Worm (Caenorhabditis elegans) whole organism, early embryonic: Measurements from ENCODE around the gene Y67D8C.9.

Experiments used
- B0310.2 ChIP-seq: sonication (generic microtip); optimal IDR thresholded peaks from 2 replicates; lab custom pipeline; 2016; ENCODE audit warnings: mild to moderate bottlenecking, missing genetic modification characterization, missing compliant biosample characterization
- F13C5.2 ChIP-seq: sonication (generic microtip); optimal IDR thresholded peaks from 2 replicates; lab custom pipeline; 2017; ENCODE audit warnings: mild to moderate bottlenecking, missing genetic modification characterization, inconsistent platforms, missing compliant biosample characterization
- aly-1 ChIP-seq: sonication (generic microtip); optimal IDR thresholded peaks from 2 replicates; lab custom pipeline; 2016; ENCODE audit warnings: missing genetic modification characterization, missing compliant biosample characterization
- ama-1 ChIP-seq: fragments of 150-350 bp; optimal IDR thresholded peaks from 2 replicates; lab custom pipeline; 2014
- ceh-13 ChIP-seq: fragments of 200-800 bp; sonication (Bioruptor generic); optimal IDR thresholded peaks from 2 replicates; lab custom pipeline; 2018; ENCODE audit warnings: mild to moderate bottlenecking, missing genetic modification characterization, missing compliant biosample characterization
- ceh-36 ChIP-seq: sonication (generic microtip); optimal IDR thresholded peaks from 2 replicates; lab custom pipeline; 2016; ENCODE audit warnings: missing genetic modification characterization, inconsistent platforms, missing compliant biosample characterization
- ets-7 ChIP-seq: sonication (generic microtip); optimal IDR thresholded peaks from 2 replicates; lab custom pipeline; 2016; ENCODE audit warnings: missing genotype, missing genetic modification characterization, missing compliant biosample characterization
- flt-1 ChIP-seq: fragments of 200-800 bp; sonication (Bioruptor generic); IDR thresholded peaks from 2 replicates; pipeline ENCODE4 v1.3.6; 2022; ENCODE audit warnings: missing genetic modification characterization, missing compliant biosample characterization
- hmbx-1 ChIP-seq: sonication (generic microtip); optimal IDR thresholded peaks from 2 replicates; lab custom pipeline; 2016; ENCODE audit warnings: mild to moderate bottlenecking, missing genetic modification characterization, missing compliant biosample characterization
- hmg-4 ChIP-seq: fragments of 200-800 bp; sonication (Bioruptor generic); optimal IDR thresholded peaks from 2 replicates; lab custom pipeline; 2018; ENCODE audit warnings: mild to moderate bottlenecking, missing genetic modification characterization, missing compliant biosample characterization
- hnd-1 ChIP-seq: sonication (generic microtip); optimal IDR thresholded peaks from 2 replicates; lab custom pipeline; 2016; ENCODE audit warnings: missing genetic modification characterization, missing compliant biosample characterization
- pes-1 ChIP-seq: fragments of 200-800 bp; sonication (Bioruptor generic); IDR thresholded peaks from 2 replicates; pipeline ENCODE4 v1.3.6; 2022; ENCODE audit warnings: missing genetic modification reagents, missing genetic modification characterization, missing compliant biosample characterization
- scrt-1 ChIP-seq: fragments of 200-800 bp; sonication (Bioruptor generic); IDR thresholded peaks from 2 replicates; pipeline ENCODE4 v1.3.6; 2022; ENCODE audit warnings: missing genetic modification characterization, missing compliant biosample characterization
- sea-1 ChIP-seq: fragments of 200-800 bp; sonication (Bioruptor generic); conservative IDR thresholded peaks from 2 replicates; pipeline ENCODE4 v1.3.6; 2022; ENCODE audit warnings: missing genetic modification characterization, missing compliant biosample characterization
- tbx-11 ChIP-seq: fragments of 200-800 bp; sonication (Bioruptor generic); IDR thresholded peaks from 2 replicates; pipeline ENCODE4 v1.3.6; 2022; ENCODE audit warnings: missing genetic modification characterization, missing compliant biosample characterization
- tbx-37 ChIP-seq: fragments of 200-800 bp; sonication (Bioruptor generic); conservative IDR thresholded peaks from 2 replicates; pipeline ENCODE4 v1.3.6; 2022; ENCODE audit warnings: missing genetic modification reagents, missing genetic modification characterization, missing compliant biosample characterization
- tra-4 ChIP-seq: sonication (generic microtip); optimal IDR thresholded peaks from 2 replicates; lab custom pipeline; 2017; ENCODE audit warnings: missing genetic modification characterization, missing compliant biosample characterization

The Y67D8C.9 gene

DNA sequence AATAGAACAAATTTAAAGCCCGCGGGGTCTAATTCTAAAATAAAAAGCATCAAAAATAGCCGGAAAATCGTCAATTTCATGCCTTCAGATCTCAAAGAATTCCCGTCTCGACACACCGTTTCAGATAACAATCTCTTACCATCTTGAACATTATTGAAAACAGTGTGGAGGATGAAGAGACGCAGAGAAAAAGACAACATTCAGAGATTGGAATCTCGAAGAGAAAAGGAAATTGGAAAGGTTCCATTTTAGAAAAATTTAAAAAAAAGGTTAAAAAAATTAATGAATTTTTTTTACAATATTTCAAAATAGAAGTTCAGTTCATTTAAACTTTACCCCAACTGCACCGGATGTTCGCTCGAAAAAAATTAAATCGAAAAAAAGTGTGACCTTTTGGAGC is 10.3 kb upstream of the Y67D8C.9 start:
- TF ChIP-seq sea-1 (GFP tag; lab: Robert Waterston, UW): no peak
- no peak for TF ChIP-seq pes-1 (GFP tag; lab: Robert Waterston, UW)
- no peak for TF ChIP-seq ets-7 (tag; lab: Kevin White, UChicago)
- TF ChIP-seq tbx-11 (GFP tag; lab: Robert Waterston, UW): no peak
- TF ChIP-seq tbx-37: no peak
- no peak for TF ChIP-seq tra-4 (tag; lab: Kevin White, UChicago)
- TF ChIP-seq hmbx-1 (tag; lab: Kevin White, UChicago): no peak
- no peak for TF ChIP-seq aly-1 (tag; lab: Kevin White, UChicago)
- TF ChIP-seq hmg-4: no peak
- no peak for TF ChIP-seq hnd-1
- no peak for TF ChIP-seq ceh-13 (GFP tag; lab: Kevin White, UChicago)
- TF ChIP-seq flt-1: no peak
- no peak for TF ChIP-seq F13C5.2 (tag; lab: Kevin White, UChicago)

DNA sequence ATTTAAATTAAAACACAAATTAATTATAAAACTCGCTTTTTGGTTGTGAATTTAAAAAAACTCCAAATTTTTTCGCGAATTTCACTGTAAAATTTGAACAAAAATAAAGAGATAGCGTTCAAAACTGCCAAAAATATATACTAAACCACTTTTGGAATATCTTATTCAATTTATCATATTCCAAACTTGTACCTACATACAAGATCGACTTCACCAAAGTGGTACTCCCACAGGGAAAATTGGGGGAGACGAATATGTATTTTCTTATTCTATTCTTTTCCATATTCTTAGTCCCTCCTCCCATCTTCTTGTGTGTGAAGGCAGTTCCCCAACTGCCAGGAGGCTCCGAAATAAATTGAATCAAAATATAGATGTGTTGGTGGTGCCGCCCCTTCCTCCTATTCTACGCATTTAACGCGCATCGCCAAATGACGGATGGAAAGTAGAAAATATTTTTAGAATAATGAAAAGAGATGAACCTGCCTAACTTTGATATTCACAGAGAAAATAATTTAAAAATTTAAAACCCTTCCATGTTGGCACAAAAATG is 9.3 kb upstream of the Y67D8C.9 start:
- TF ChIP-seq ama-1 (lab: Kevin White, UChicago): no peak
- no peak for TF ChIP-seq ceh-36
- TF ChIP-seq hnd-1: no peak
- TF ChIP-seq pes-1 (GFP tag; lab: Robert Waterston, UW): no peak
- no peak for TF ChIP-seq aly-1 (tag; lab: Kevin White, UChicago)
- no peak for TF ChIP-seq scrt-1
- TF ChIP-seq hmg-4: no peak
- no peak for TF ChIP-seq hmbx-1 (tag; lab: Kevin White, UChicago)
- no peak for TF ChIP-seq tra-4 (tag; lab: Kevin White, UChicago)
- TF ChIP-seq ets-7 (tag; lab: Kevin White, UChicago): no peak
- no peak for TF ChIP-seq B0310.2 (tag; lab: Kevin White, UChicago)
- no peak for TF ChIP-seq sea-1 (GFP tag; lab: Robert Waterston, UW)
- no peak for TF ChIP-seq flt-1
- TF ChIP-seq ceh-13 (GFP tag; lab: Kevin White, UChicago): no peak
- TF ChIP-seq tbx-37: no peak
- TF ChIP-seq tbx-11 (GFP tag; lab: Robert Waterston, UW): no peak
- no peak for TF ChIP-seq F13C5.2 (tag; lab: Kevin White, UChicago)

DNA sequence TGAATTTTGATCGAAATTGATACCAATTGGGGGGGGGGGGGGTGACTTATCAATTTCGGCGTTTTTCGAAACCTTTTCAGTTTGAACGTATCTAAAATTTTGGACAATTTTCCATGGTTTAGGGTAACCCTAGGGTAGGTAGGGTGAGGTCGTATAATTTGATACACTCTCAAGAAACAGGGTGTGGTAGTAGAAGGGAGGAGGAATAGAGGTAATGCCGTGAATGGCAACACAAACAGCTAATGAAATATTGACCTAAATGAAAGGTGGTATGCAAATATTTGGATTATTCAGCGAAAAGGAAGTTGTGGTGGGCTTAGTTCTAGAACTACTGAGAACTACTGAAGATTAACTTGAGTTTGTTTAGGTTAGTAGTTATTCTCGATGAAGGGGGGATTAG is 6.3 kb upstream of the Y67D8C.9 start:
- TF ChIP-seq tra-4 (tag; lab: Kevin White, UChicago) (no peak), ets-7 (tag; lab: Kevin White, UChicago) (no peak), tbx-11 (GFP tag; lab: Robert Waterston, UW) (no peak), hnd-1 (no peak), pes-1 (GFP tag; lab: Robert Waterston, UW) (no peak), F13C5.2 (tag; lab: Kevin White, UChicago) (no peak), hmbx-1 (tag; lab: Kevin White, UChicago) (no peak), B0310.2 (tag; lab: Kevin White, UChicago) (no peak)

DNA sequence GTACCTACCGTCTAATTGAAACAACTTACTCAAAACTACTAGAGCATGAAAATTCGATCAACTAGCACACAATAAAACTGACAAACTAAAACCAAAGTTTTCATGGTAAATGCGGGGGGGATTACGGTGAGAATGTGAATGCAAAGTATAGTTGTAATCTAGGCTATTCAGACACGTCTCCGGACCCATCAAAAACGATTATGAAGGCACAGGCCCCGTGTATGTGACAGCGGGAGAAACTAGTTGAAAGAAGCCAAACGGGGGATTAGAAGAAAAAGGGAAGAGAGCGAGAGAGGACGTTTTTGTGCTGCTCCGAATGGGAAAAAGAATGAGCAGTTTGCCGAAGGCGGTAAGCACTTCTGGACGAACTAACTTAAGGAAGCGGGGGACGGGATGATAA is 4.4 kb upstream of the Y67D8C.9 start:
- TF ChIP-seq aly-1 (tag; lab: Kevin White, UChicago): no peak
- TF ChIP-seq F13C5.2 (tag; lab: Kevin White, UChicago): no peak
- TF ChIP-seq hnd-1: no peak
- no peak for TF ChIP-seq B0310.2 (tag; lab: Kevin White, UChicago)
- no peak for TF ChIP-seq pes-1 (GFP tag; lab: Robert Waterston, UW)

DNA sequence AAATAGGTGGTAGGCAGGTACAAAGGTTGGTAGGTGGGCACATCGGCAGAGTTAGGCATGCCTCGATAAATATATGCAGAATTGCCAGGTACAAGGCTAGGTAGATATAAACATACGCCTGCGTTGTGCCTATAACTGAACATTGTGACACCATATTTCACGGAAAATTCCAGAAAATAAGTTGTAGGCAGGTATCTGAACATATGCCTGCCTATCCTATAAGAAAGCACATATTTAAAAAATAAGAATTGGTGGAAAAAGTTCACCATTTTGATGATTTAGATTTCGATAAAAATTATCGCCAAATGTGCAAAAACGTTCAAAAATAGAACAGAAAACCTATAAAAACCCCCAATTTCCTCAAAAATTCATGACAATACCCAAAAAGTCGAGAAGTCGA is 2.9 kb upstream of the Y67D8C.9 start:
- TF ChIP-seq sea-1 (GFP tag; lab: Robert Waterston, UW) (no peak), hmbx-1 (tag; lab: Kevin White, UChicago) (no peak), F13C5.2 (tag; lab: Kevin White, UChicago) (no peak), hnd-1 (no peak), hmg-4 (no peak), flt-1 (no peak), tbx-11 (GFP tag; lab: Robert Waterston, UW) (no peak), B0310.2 (tag; lab: Kevin White, UChicago) (no peak), ama-1 (lab: Kevin White, UChicago) (no peak)

DNA sequence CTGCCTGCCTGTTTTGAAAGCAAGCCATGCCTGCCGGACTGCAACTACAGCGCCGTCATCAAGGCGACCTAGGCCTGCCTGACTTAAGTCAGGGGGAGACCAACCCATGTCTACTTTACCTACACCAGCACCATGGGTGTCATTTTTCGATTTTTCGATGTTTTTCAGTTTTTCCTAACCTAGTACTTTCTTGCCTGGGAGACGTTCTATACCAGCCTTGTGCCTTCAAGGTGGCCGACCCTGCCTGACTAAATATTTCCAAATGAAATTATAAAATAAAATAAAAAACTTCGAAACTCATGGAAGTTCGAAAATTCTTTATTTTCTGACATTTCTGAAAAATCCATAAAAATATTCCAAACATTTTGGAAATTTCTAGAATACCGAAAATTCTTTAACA is 9.9 kb downstream of the Y67D8C.9 start:
- no peak for TF ChIP-seq ets-7 (tag; lab: Kevin White, UChicago)
- no peak for TF ChIP-seq hmg-4
- TF ChIP-seq ama-1 (lab: Kevin White, UChicago): no peak
- TF ChIP-seq scrt-1: no peak
- no peak for TF ChIP-seq hnd-1
- no peak for TF ChIP-seq F13C5.2 (tag; lab: Kevin White, UChicago)
- no peak for TF ChIP-seq sea-1 (GFP tag; lab: Robert Waterston, UW)
- TF ChIP-seq flt-1: no peak
- TF ChIP-seq ceh-36: no peak
- TF ChIP-seq tra-4 (tag; lab: Kevin White, UChicago): no peak
- TF ChIP-seq hmbx-1 (tag; lab: Kevin White, UChicago): no peak
- TF ChIP-seq pes-1 (GFP tag; lab: Robert Waterston, UW): no peak
- no peak for TF ChIP-seq ceh-13 (GFP tag; lab: Kevin White, UChicago)
- no peak for TF ChIP-seq tbx-37
- no peak for TF ChIP-seq aly-1 (tag; lab: Kevin White, UChicago)
- TF ChIP-seq tbx-11 (GFP tag; lab: Robert Waterston, UW): no peak
- TF ChIP-seq B0310.2 (tag; lab: Kevin White, UChicago): no peak

DNA sequence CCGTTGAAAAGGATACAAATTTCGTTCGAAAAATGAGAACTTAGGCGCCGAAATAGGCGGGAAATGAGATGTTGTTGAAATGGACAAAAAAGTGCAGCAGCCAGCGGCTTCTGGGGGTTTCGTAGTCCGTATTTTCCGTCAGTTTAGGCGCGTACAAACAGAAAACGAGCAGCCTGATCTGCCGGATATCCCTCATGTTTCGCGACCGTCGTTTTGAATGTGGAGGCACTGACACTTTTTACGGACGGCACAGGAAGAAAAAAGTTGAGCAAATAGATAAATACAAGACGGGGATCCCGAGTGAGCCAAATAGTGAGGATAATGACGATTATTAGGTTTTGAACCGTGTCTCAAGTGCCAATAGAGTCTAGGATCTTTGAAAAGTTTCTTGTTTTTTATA is 10.5 kb downstream of the Y67D8C.9 start, which contains the start of gene Y67D8C.22:
Gene Y67D8C.22 (minus strand): TSS at position 101 of the 400 bp plus-strand sequence.
- no peak for TF ChIP-seq hnd-1
- TF ChIP-seq ets-7 (tag; lab: Kevin White, UChicago): no peak
- no peak for TF ChIP-seq ceh-36
- no peak for TF ChIP-seq F13C5.2 (tag; lab: Kevin White, UChicago)
- TF ChIP-seq tbx-11 (GFP tag; lab: Robert Waterston, UW): no peak
- TF ChIP-seq hmbx-1 (tag; lab: Kevin White, UChicago): no peak
- no peak for TF ChIP-seq ama-1 (lab: Kevin White, UChicago)

DNA sequence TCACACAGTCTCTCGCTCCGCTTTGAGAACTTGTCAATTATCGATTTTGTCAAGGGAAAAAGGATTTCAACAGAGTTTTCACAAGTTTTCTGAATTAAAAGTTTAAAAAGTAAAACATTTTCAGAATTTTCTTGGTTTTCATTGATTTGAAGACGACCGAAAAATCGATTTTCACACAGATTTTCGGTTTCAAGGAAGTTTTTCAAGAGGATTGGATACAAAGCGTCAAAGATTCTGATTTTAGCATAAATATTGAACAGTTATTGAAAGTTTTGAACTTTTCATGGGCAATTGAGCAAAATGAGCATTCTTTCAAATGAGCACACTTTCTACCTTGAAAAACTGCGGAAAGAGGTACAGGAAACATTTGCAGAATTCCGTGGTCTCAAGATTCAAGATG is 14.7 kb downstream of the Y67D8C.9 start, which contains the start of gene Y67D8C.2:
Gene Y67D8C.2 (plus strand): TSS at position 301 of the 400 bp plus-strand sequence.
- TF ChIP-seq scrt-1 (no peak), pes-1 (GFP tag; lab: Robert Waterston, UW) (no peak), hmbx-1 (tag; lab: Kevin White, UChicago) (no peak), hnd-1 (no peak), tbx-37 (no peak), ceh-13 (GFP tag; lab: Kevin White, UChicago) (no peak), ceh-36 (no peak), flt-1 (no peak), ets-7 (tag; lab: Kevin White, UChicago) (no peak), sea-1 (GFP tag; lab: Robert Waterston, UW) (no peak), B0310.2 (tag; lab: Kevin White, UChicago) (no peak), ama-1 (lab: Kevin White, UChicago) (no peak), aly-1 (tag; lab: Kevin White, UChicago) (no peak), tra-4 (tag; lab: Kevin White, UChicago) (no peak), tbx-11 (GFP tag; lab: Robert Waterston, UW) (no peak), hmg-4 (no peak), F13C5.2 (tag; lab: Kevin White, UChicago) (no peak)
